Fruit fly (Drosophila melanogaster): ENCODE results near the gene Cyp4d20.

DNA sequence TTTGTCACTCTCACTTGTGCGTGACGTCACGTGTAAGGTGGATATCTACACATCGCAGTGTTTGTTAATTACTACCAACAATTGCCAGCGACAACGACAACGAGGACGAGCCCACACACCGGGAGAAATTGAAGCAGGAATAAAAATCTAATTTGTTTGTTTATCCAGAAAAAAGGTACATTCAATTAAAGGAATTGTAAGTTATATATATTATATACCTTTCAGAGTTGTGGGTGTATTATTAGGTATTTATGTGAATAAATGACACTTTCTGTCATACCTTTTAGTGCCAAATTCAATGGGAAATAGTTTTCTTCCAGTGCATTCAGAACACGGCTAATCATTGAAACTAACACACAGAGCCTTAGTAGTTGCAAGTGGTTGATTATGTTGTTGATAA is 36.9 kb upstream of the Cyp4d20 start:
- TF ChIP-seq cic (GFP tag; optimal IDR thresholded peaks at IDR 0.05), result no peak
- no peak for TF ChIP-seq ovo (GFP tag; optimal IDR thresholded peaks at IDR 0.05)
- no peak for TF ChIP-seq bab1 (GFP tag; optimal IDR thresholded peaks at IDR 0.05)
- no peak for TF ChIP-seq CG1620 (GFP tag; optimal IDR thresholded peaks at IDR 0.05)

All from whole organism, adult.